Worm (Caenorhabditis elegans): ENCODE results near the gene cest-10.

The cest-10 gene

DNA sequence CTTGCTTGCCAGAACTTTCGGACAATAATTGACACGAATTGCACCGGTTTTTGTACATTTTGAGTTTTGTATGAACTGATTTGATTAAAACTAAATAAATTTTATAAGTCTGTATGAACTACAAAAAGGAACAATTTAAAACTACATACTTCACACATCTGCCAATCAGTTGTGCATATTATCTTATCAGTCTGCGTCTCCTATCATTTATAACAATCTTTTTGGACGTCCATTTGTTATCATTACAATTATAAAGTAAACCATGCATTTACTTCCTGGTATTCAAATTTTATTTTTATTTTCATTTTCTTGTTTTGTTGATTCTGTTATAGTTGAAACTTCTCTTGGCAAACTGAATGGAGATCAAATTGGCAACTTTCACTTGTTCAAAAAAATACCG is at the start of gene cest-10:
TSS of gene cest-10 (plus strand) at position 254 of the 400 bp plus-strand sequence.
- TF ChIP-seq unc-62 (GFP tag; optimal IDR thresholded peaks at IDR 0.05): no peak

DNA sequence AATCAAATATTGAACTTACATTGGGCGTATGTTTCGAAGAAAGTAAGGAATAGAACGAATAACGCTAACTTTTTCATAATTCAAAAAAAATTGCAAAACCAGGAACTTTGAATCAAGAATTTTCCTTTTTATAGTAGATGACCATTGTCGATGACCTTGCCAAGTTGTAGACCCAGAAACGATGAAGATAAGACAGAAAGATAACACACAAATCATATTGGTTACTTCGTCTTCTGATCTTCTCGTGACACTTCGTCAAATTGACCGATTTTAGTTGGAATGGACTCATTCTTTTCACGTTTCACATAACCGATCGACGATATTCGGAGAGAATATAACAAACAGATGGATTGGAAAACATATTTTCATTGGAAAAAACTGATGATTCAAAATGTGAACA is 48.6 kb upstream of the cest-10 start, which contains the start of gene grsp-3:
TSS of gene grsp-3 (minus strand) at position 149 of the 400 bp plus-strand sequence.
- TF ChIP-seq unc-62 (GFP tag; optimal IDR thresholded peaks at IDR 0.05): no peak

DNA sequence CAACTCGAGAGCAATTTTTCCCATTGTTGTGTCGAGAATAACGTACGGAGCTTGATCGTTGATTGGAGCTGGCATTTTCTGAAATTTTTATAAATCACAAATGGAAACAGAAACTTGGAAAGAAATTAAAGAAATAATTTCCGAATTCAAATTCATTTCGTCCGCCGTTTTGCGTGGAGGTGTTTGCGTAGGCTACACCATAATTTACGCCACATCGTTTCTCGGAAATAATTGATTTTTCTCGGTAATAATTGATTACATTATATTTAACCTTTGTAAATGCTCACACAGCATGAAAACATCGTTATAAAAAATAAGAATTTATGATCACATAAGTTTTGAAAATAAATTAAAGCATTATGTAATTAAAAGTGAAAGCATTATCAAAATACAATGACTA is 47.2 kb upstream of the cest-10 start, which contains the start of gene cyn-12:
TSS of gene cyn-12 (minus strand) at position 78 of the 400 bp plus-strand sequence.
- no peak for TF ChIP-seq unc-62 (GFP tag; optimal IDR thresholded peaks at IDR 0.05)

DNA sequence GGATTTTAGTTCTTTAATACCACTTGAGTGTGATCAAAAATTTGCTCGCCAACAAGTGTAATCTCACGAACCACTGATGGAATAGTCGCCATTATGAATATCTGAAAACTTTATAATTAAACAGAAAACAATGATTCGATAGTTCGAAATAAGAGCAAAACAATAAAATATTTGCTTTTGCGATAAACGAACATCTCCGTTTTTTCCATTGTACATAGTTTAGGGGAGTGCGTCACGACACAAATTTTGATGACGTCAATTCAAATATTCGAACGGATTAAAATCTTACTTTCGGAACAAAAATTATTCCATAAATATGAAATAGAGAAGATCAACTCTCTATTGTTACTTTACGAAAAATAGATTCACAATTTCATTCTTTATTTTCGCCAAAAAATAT is 46.4 kb upstream of the cest-10 start, which contains the start of gene mutd-1:
TSS of gene mutd-1 (minus strand) at position 101 of the 400 bp plus-strand sequence.
- TF ChIP-seq unc-62 (GFP tag; optimal IDR thresholded peaks at IDR 0.05): no peak

DNA sequence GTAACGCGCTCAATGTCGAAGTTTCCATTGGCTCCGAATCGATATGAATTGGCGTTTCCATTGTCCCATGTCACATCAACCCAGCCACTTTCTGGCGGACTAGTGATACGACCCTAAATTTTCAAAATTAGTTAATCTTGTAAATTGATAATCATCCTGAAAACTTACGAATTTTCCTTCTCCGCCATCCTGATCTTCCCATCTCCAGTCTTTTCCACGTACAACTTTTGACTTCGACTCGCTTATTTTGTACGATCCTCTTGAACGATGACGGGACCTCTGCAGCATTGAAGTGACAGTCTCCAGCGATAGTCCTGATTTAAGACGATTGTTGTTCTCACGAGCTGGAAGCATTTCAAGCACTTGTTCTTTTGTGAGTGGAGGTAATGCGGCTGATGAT is 41.2 kb upstream of the cest-10 start:
- no peak for TF ChIP-seq unc-62 (GFP tag; optimal IDR thresholded peaks at IDR 0.05)

- no peak for TF ChIP-seq unc-62 (GFP tag; optimal IDR thresholded peaks at IDR 0.05)
Observed at ce11 chrIV:7144670-7145257, 35.6 kb upstream of the cest-10 start, which contains the start of gene hecd-1. TSS of gene hecd-1 (minus strand) at chrIV:7144720.

ce11 chrIV:7147722-7148121 is 32.6 kb upstream of the cest-10 start:
- TF ChIP-seq unc-62 (GFP tag; optimal IDR thresholded peaks at IDR 0.05): no peak

- no peak for TF ChIP-seq unc-62 (GFP tag; optimal IDR thresholded peaks at IDR 0.05)
Observed at ce11 chrIV:7149020-7149601, 31.2 kb upstream of the cest-10 start, which contains the start of gene C34D4.4. TSS of gene C34D4.4 (plus strand) at chrIV:7149361.

ce11 chrIV:7152409-7152808 is 27.9 kb upstream of the cest-10 start, which contains the start of gene col-113:
TSS of gene col-113 (minus strand) at chrIV:7152509.
- no peak for TF ChIP-seq unc-62 (GFP tag; optimal IDR thresholded peaks at IDR 0.05)

DNA sequence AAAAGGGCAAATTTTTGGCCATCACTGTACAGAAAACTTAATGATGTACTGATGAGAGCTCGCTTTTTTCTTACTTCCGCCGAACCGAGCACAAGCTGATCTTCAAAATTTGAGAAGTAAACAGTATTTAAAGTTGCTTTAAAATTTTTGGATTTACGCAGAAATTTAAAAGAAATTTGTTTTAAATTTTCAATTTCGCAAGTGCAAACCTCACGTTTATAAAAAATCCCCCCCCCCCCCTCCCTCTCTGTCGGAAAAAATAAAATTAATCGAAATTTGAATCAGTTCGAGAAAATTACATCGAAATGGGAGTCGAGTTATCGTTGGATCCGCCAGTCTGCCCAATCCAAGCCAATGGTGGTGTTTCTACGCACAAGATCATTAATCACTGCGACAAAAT is 27.0 kb upstream of the cest-10 start, which contains the start of gene C34D4.3:
TSS of gene C34D4.3 (plus strand) at position 301 of the 400 bp plus-strand sequence.
- TF ChIP-seq unc-62 (GFP tag; optimal IDR thresholded peaks at IDR 0.05): no peak

DNA sequence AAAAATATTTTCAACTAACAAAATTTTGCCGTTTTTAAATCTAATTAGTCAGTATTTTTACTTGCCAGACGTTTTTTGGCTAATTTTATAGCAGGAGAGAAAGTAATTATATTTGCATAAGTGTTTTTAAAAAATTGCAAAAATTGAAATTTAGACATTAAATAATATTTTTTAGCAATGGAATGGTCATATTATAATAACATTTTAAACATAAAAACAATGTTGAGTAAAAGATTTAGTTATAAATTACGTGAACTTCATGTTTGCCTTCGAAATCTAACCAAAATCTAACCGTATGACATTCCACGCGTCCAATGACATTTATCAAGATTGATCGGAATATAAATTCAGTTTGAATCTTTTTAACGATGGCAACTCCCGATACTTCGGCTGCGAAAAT is 26.0 kb upstream of the cest-10 start, which contains the start of gene C34D4.2:
TSS of gene C34D4.2 (plus strand) at position 301 of the 400 bp plus-strand sequence.
- TF ChIP-seq unc-62 (GFP tag; optimal IDR thresholded peaks at IDR 0.05): no peak

DNA sequence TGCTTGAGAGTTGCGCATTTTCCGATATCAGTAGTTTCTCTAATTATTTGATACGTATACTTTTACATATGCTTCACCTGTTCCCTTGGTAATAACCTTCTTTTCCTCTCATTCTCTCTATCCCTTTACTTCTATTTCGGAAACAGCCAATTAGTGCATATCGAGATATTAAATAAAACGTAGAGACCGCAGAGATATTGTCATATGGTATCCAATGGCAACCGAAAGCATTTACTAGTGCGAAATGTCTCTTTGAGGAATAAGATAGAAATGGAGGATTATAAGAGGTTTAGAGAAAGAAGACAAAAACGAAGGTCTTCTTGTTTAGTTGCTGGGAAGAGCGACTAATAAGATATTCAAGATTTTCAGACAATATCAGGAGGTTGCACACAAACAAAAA is 24.0 kb upstream of the cest-10 start, which contains the start of gene maph-9:
TSS of gene maph-9 (plus strand) at position 273 of the 400 bp plus-strand sequence.
- TF ChIP-seq unc-62 (GFP tag; optimal IDR thresholded peaks at IDR 0.05): no peak

DNA sequence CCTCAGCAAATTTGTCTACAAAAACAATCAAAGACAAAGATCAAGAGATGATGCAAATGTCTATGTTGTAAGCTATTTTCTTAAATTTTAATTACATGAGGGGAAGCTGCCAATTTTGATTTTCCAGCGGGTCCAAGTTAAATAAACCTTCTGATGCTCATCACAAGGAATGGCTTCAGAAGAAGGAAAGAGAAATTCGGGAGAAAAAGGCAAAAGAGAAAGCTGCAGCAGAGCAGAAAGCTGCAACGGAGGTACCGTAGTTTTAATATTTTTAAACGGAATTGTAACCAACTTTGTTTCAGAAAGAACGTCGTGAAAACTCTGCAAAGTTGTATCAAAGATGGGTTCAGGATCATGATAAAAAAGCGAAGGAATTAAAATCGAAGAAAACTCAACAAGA is 22.2 kb upstream of the cest-10 start:
- no peak for TF ChIP-seq unc-62 (GFP tag; optimal IDR thresholded peaks at IDR 0.05)

ce11 chrIV:7159586-7159985 is 20.8 kb upstream of the cest-10 start:
- no peak for TF ChIP-seq unc-62 (GFP tag; optimal IDR thresholded peaks at IDR 0.05)

ce11 chrIV:7165723-7166122 is 14.6 kb upstream of the cest-10 start, which contains the start of gene rpc-1:
TSS of gene rpc-1 (minus strand) at chrIV:7165748.
- no peak for TF ChIP-seq unc-62 (GFP tag; optimal IDR thresholded peaks at IDR 0.05)

DNA sequence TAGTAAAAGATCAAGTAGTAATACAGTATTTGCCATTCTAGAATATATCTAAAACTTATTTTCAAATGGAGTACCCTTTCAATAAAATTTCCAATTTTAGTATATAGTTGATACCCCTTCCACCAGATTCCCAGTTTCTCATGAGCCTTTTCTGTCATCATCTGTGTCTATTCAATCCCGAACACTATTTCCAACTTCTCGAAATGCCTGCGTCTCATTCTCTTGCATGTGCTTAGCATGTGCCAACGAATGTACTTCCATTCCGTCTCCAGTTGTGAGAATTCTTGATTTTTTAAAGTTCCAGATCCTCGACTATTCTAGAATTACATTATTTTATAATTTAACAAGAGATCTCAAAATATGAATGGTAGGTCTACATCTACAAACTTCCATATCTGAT is 13.8 kb upstream of the cest-10 start, which contains the start of gene C42D4.18:
TSS of gene C42D4.18 (plus strand) at position 231 of the 400 bp plus-strand sequence.
- TF ChIP-seq unc-62 (GFP tag; optimal IDR thresholded peaks at IDR 0.05): no peak
